Fruit fly (Drosophila melanogaster): ENCODE measurements around the gene Calx.

Gene Calx

DNA sequence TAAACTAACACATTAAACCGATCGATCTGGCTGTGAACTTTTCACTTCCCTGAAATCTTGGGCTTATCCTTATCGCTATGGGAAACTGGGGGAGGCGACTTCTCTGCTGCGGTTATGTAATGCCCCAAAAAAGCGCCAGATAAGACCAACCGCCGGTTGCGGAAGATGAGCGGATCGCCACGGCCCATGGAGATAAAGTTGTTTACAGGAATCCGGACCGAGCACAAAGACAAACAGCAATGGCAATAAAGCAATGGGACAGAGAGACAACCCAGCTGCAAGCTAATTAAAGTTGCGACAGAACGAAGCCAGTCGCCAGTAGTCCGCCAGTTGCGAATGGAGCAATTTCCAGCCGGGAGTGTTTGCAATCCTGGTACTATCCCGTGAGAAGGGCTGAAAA is 37.7 kb downstream of the Calx start, which contains the start of gene CG5697 (continued):
- TF ChIP-seq bsh (GFP tag; optimal IDR thresholded peaks at IDR 0.05) = no peak
- TF ChIP-seq CG1647 (GFP tag; optimal IDR thresholded peaks at IDR 0.05) = no peak
- TF ChIP-seq MTF-1 (GFP tag; optimal IDR thresholded peaks at IDR 0.05; ENCODE audit: borderline replicate concordance) = peak; percentile 24
- TF ChIP-seq CG11456 (GFP tag; IDR thresholded peaks at IDR 0.05) = 0 out of 3 replicates have a peak, but pooled peaks have one; percentile 27
- TF ChIP-seq ci (GFP tag; IDR thresholded peaks at IDR 0.05) = peak; percentile 56; the same call in 1 of the 3 replicates
- no peak for TF ChIP-seq B-H2 (GFP tag; optimal IDR thresholded peaks at IDR 0.05)
- TF ChIP-seq Fer2 (tag; optimal IDR thresholded peaks at IDR 0.05) = no peak
- peak; percentile 28 for TF ChIP-seq CG15514 (GFP tag; optimal IDR thresholded peaks at IDR 0.05)
- 0 out of 3 replicates have a peak, but pooled peaks have one; percentile 16 for TF ChIP-seq CG11695 (GFP tag; IDR thresholded peaks at IDR 0.05)
- no peak for TF ChIP-seq lola (GFP tag; optimal IDR thresholded peaks at IDR 0.05)
- TF ChIP-seq Mes4 (GFP tag; optimal IDR thresholded peaks at IDR 0.05) = no peak
- no peak for TF ChIP-seq ato (GFP tag; IDR thresholded peaks at IDR 0.05; ENCODE audit: partially characterized antibody)
- no peak for TF ChIP-seq CG6175 (GFP tag; IDR thresholded peaks at IDR 0.05)
- TF ChIP-seq hkb (optimal IDR thresholded peaks at IDR 0.05) = no peak
- peak; percentile 35 for TF ChIP-seq hkb (GFP tag; IDR thresholded peaks at IDR 0.05)
- no peak for TF ChIP-seq CG7928 (GFP tag; optimal IDR thresholded peaks at IDR 0.05)
- no peak for TF ChIP-seq gsb-n (tag; optimal IDR thresholded peaks at IDR 0.05)
- no peak for TF ChIP-seq bcd (GFP tag; optimal IDR thresholded peaks at IDR 0.05)
- TF ChIP-seq CG2889 (GFP tag; IDR thresholded peaks at IDR 0.05) = no peak
- TF ChIP-seq NFAT (GFP tag; IDR thresholded peaks at IDR 0.05) = 0 out of 2 replicates have a peak, but pooled peaks have one; percentile 20
- TF ChIP-seq CG34422 (GFP tag; IDR thresholded peaks at IDR 0.05) = no peak
- TF ChIP-seq klu (GFP tag; IDR thresholded peaks at IDR 0.05) = no peak
- TF ChIP-seq pb (GFP tag; optimal IDR thresholded peaks at IDR 0.05) = no peak
- peak; percentile 21 for TF ChIP-seq Hmr (GFP tag; optimal IDR thresholded peaks at IDR 0.05)
- TF ChIP-seq CG13775 (GFP tag; optimal IDR thresholded peaks at IDR 0.05) = no peak
- TF ChIP-seq Med (GFP tag) = peak; percentile 68
- TF ChIP-seq CG10543 (GFP tag; optimal IDR thresholded peaks at IDR 0.05) = peak; percentile 46
- TF ChIP-seq odd (GFP tag; optimal IDR thresholded peaks at IDR 0.05) = no peak
- no peak for TF ChIP-seq Xbp1 (GFP tag; optimal IDR thresholded peaks at IDR 0.05)
- TF ChIP-seq NK7.1 (GFP tag; optimal IDR thresholded peaks at IDR 0.05) = no peak
- TF ChIP-seq Sry-δ (GFP tag; optimal IDR thresholded peaks at IDR 0.05) = no peak
- TF ChIP-seq gcm2 (GFP tag; optimal IDR thresholded peaks at IDR 0.05) = no peak
- peak; percentile 7 for TF ChIP-seq Fer1 (GFP tag; optimal IDR thresholded peaks at IDR 0.05)
- no peak for TF ChIP-seq Drgx (GFP tag; IDR thresholded peaks at IDR 0.05)
- TF ChIP-seq pum (GFP tag; optimal IDR thresholded peaks at IDR 0.05) = no peak
- no peak for TF ChIP-seq hth (optimal IDR thresholded peaks at IDR 0.05)
- TF ChIP-seq pfk (GFP tag; optimal IDR thresholded peaks at IDR 0.05) = no peak
- no peak for TF ChIP-seq D19B (GFP tag; optimal IDR thresholded peaks at IDR 0.05)
- TF ChIP-seq CG31441 (GFP tag; IDR thresholded peaks at IDR 0.05) = no peak
- TF ChIP-seq CG6765 (GFP tag; optimal IDR thresholded peaks at IDR 0.05) = no peak
- no peak for TF ChIP-seq trh (GFP tag; optimal IDR thresholded peaks at IDR 0.05)
- TF ChIP-seq Adf1 (GFP tag; IDR thresholded peaks at IDR 0.05) = 0 out of 2 replicates have a peak, but pooled peaks have one; percentile 30
- TF ChIP-seq CG12236 (GFP tag; optimal IDR thresholded peaks at IDR 0.05) = no peak
- TF ChIP-seq Awh (GFP tag; IDR thresholded peaks at IDR 0.05) = 0 out of 2 replicates have a peak, but pooled peaks have one; percentile 18
- TF ChIP-seq CG1233 (GFP tag; optimal IDR thresholded peaks at IDR 0.05) = no peak
- TF ChIP-seq crp (GFP tag; optimal IDR thresholded peaks at IDR 0.05) = no peak
- TF ChIP-seq CG10274 (GFP tag; optimal IDR thresholded peaks at IDR 0.05) = no peak
- peak; percentile 31 for TF ChIP-seq CG12769 (tag; optimal IDR thresholded peaks at IDR 0.05)
- peak; percentile 24 for TF ChIP-seq CG2678 (tag; optimal IDR thresholded peaks at IDR 0.05)
- no peak for TF ChIP-seq CG34224 (GFP tag; IDR thresholded peaks at IDR 0.05; ENCODE audit: partially characterized antibody)
- TF ChIP-seq CG12942 (GFP tag; optimal IDR thresholded peaks at IDR 0.05) = no peak
